Fruit fly (Drosophila melanogaster) whole organism, embryonic: ENCODE results near the gene CG13114.

ENCODE experiments used
- BtbVII ChIP-seq: fragments of 200-800 bp; sonication (Bioruptor generic); optimal IDR thresholded peaks from 3 replicates; lab custom pipeline; 2017; ENCODE audit warnings: missing biosample characterization, mild to moderate bottlenecking, missing genetic modification characterization
- CG10209 ChIP-seq: fragments of 200-800 bp; sonication (Bioruptor generic); optimal IDR thresholded peaks from 3 replicates; lab custom pipeline; 2017; ENCODE audit warnings: missing biosample characterization, mild to moderate bottlenecking, missing genetic modification characterization, missing genetic modification reagents
- CG12391 ChIP-seq: fragments of 200-800 bp; sonication (Bioruptor generic); optimal IDR thresholded peaks from 3 replicates; lab custom pipeline; 2018; ENCODE audit warnings: missing biosample characterization, mild to moderate bottlenecking, missing genetic modification characterization, moderate library complexity
- CG12659 ChIP-seq: fragments of 200-800 bp; sonication (Bioruptor generic); optimal IDR thresholded peaks from 3 replicates; lab custom pipeline; 2017; ENCODE audit warnings: mild to moderate bottlenecking, missing biosample characterization, missing genetic modification reagents, missing genetic modification characterization
- CG14441 ChIP-seq: fragments of 200-800 bp; sonication (Bioruptor generic); IDR thresholded peaks from 2 replicates; pipeline ENCODE4 v1.3.6; 2022; ENCODE audit warnings: missing biosample characterization, missing genetic modification characterization
- CG1602 ChIP-seq: fragments of 200-800 bp; sonication (Bioruptor generic); optimal IDR thresholded peaks from 3 replicates; lab custom pipeline; 2016; ENCODE audit warnings: missing biosample characterization, missing genetic modification characterization
- CG17912 ChIP-seq: fragments of 200-800 bp; sonication (Bioruptor generic); optimal IDR thresholded peaks from 2 replicates; lab custom pipeline; 2018; ENCODE audit warnings: missing biosample characterization, mild to moderate bottlenecking, missing genetic modification characterization
- CG30403 ChIP-seq: fragments of 200-800 bp; sonication (Bioruptor generic); optimal IDR thresholded peaks from 3 replicates; lab custom pipeline; 2016; ENCODE audit warnings: missing biosample characterization, missing genetic modification characterization
- CG32772 ChIP-seq: fragments of 200-800 bp; sonication (Bioruptor generic); IDR thresholded peaks from 2 replicates; pipeline ENCODE4 v1.3.6; 2022; ENCODE audit warnings: missing biosample characterization, missing genetic modification characterization
- CG34376 ChIP-seq: fragments of 200-800 bp; sonication (Bioruptor generic); optimal IDR thresholded peaks from 2 replicates; lab custom pipeline; 2018; ENCODE audit warnings: missing biosample characterization, mild to moderate bottlenecking, missing genetic modification characterization
- CG3847 ChIP-seq: fragments of 200-800 bp; sonication (Bioruptor generic); IDR thresholded peaks from 2 replicates; pipeline ENCODE4 v1.3.6; 2022; ENCODE audit warnings: missing biosample characterization, missing genetic modification characterization
- CG42726 ChIP-seq: fragments of 200-800 bp; sonication (Bioruptor generic); IDR thresholded peaks from 2 replicates; pipeline ENCODE4 v1.3.6; 2022; ENCODE audit warnings: missing biosample characterization, missing genetic modification characterization; ENCODE audit not compliant: partially characterized antibody
- CG5245 ChIP-seq: fragments of 200-800 bp; sonication (Bioruptor generic); optimal IDR thresholded peaks from 3 replicates; lab custom pipeline; 2016; ENCODE audit warnings: missing biosample characterization, missing genetic modification characterization
- CG5953 ChIP-seq: fragments of 200-800 bp; sonication (Bioruptor generic); IDR thresholded peaks from 2 replicates; pipeline ENCODE4 v1.3.6; 2022; ENCODE audit warnings: missing biosample characterization, missing genetic modification characterization
- CG6175 ChIP-seq: fragments of 200-800 bp; sonication (Bioruptor generic); IDR thresholded peaks from 3 replicates; pipeline ENCODE4 v1.3.6; 2022; ENCODE audit warnings: missing biosample characterization, missing genetic modification characterization
- CG7357 ChIP-seq: fragments of 200-800 bp; sonication (Bioruptor generic); IDR thresholded peaks from 3 replicates; pipeline ENCODE4 v1.3.6; 2022; ENCODE audit warnings: missing biosample characterization, missing genetic modification characterization
- CG8089 ChIP-seq: fragments of 200-800 bp; sonication (Bioruptor generic); optimal IDR thresholded peaks from 3 replicates; lab custom pipeline; 2016; ENCODE audit warnings: missing biosample characterization, missing genetic modification characterization
- CG8388 ChIP-seq: fragments of 200-800 bp; sonication (Bioruptor generic); optimal IDR thresholded peaks from 2 replicates; lab custom pipeline; 2019; ENCODE audit warnings: missing biosample characterization, mild to moderate bottlenecking, missing genetic modification characterization, moderate library complexity
- CG9817 ChIP-seq: fragments of 200-800 bp; sonication (Bioruptor generic); optimal IDR thresholded peaks from 2 replicates; lab custom pipeline; 2018; ENCODE audit warnings: missing biosample characterization, mild to moderate bottlenecking, missing genetic modification characterization, moderate library complexity
- CG9932 ChIP-seq: fragments of 200-800 bp; sonication (Bioruptor generic); IDR thresholded peaks from 2 replicates; pipeline ENCODE4 v1.3.6; 2022; ENCODE audit warnings: missing biosample characterization, missing genetic modification characterization
- CTCF ChIP-seq: fragments of 200-800 bp; sonication (Bioruptor generic); optimal IDR thresholded peaks from 2 replicates; lab custom pipeline; 2017; ENCODE audit warnings: missing biosample characterization, mild to moderate bottlenecking, missing genetic modification characterization, moderate library complexity
- E2f2 ChIP-seq: fragments of 200-800 bp; sonication (Bioruptor generic); IDR thresholded peaks from 2 replicates; pipeline ENCODE4 v1.3.6; 2022; ENCODE audit warnings: missing biosample characterization, missing genetic modification characterization
- Gug ChIP-seq: fragments of 200-800 bp; sonication (Bioruptor generic); IDR thresholded peaks from 4 replicates; pipeline ENCODE4 v1.3.6; 2022; ENCODE audit warnings: missing biosample characterization, missing genetic modification characterization
- Hr78 ChIP-seq, 2 experiments: fragments of 200-800 bp in 1 of 2; fragments of >200 bp in 1 of 2; sonication (Bioruptor generic) in 1 of 2; optimal IDR thresholded peaks; 2 replicates each; lab custom pipeline; 2017 to 2019; ENCODE audit warnings: missing biosample characterization in 2 of 2, missing genetic modification characterization in 2 of 2, mild to moderate bottlenecking in 1 of 2, moderate library complexity in 1 of 2
- Med ChIP-seq: fragments of 200-800 bp; sonication (Bioruptor generic); peaks from one replicate; lab custom pipeline; 2016; ENCODE audit warnings: missing biosample characterization, missing genetic modification characterization, mild to moderate bottlenecking, inconsistent platforms, moderate library complexity
- NK7.1 ChIP-seq: fragments of 200-800 bp; sonication (Bioruptor generic); optimal IDR thresholded peaks from 3 replicates; lab custom pipeline; 2016; ENCODE audit warnings: missing biosample characterization, missing genetic modification characterization
- Side ChIP-seq: fragments of 200-800 bp; sonication (Bioruptor generic); optimal IDR thresholded peaks from 2 replicates; lab custom pipeline; 2016; ENCODE audit warnings: missing biosample characterization, missing genetic modification characterization
- Trl ChIP-seq, 3 experiments: fragments of >200 bp in 2 of 3; fragments of 200-800 bp in 1 of 3; sonication (Bioruptor generic) in 1 of 3; optimal IDR thresholded peaks; 2 replicates in 1 of 3; 3 replicates in 2 of 3; lab custom pipeline; 2016 to 2017; ENCODE audit warnings: missing biosample characterization in 1 of 3, missing genetic modification characterization in 1 of 3
- ase ChIP-seq: fragments of 200-800 bp; sonication (Bioruptor generic); IDR thresholded peaks from 3 replicates; pipeline ENCODE4 v1.3.6; 2022; ENCODE audit warnings: missing biosample characterization, missing genetic modification characterization
- bsh ChIP-seq, 2 experiments: fragments of 200-800 bp; sonication (Bioruptor generic); optimal IDR thresholded peaks; 2 replicates each; lab custom pipeline; 2017 to 2018; ENCODE audit warnings: mild to moderate bottlenecking in 2 of 2, missing biosample characterization in 2 of 2, missing genetic modification characterization in 2 of 2, moderate library complexity in 1 of 2
- chif ChIP-seq, 2 experiments: fragments of 200-800 bp; sonication (Bioruptor generic); optimal IDR thresholded peaks; 3 replicates each; lab custom pipeline; 2016; ENCODE audit warnings: missing biosample characterization in 2 of 2, missing genetic modification characterization in 2 of 2
- crc ChIP-seq: fragments of 200-800 bp; sonication (Bioruptor generic); optimal IDR thresholded peaks from 2 replicates; lab custom pipeline; 2016; ENCODE audit warnings: missing biosample characterization, missing genetic modification characterization
- dm ChIP-seq: fragments of 200-800 bp; sonication (Bioruptor generic); optimal IDR thresholded peaks from 3 replicates; lab custom pipeline; 2016; ENCODE audit warnings: missing biosample characterization, missing genetic modification characterization
- fd64A ChIP-seq: fragments of 200-800 bp; sonication (Bioruptor generic); optimal IDR thresholded peaks from 3 replicates; lab custom pipeline; 2018; ENCODE audit warnings: missing biosample characterization, mild to moderate bottlenecking, missing genetic modification characterization
- insv ChIP-seq, 2 experiments: fragments of 200-800 bp; sonication (Bioruptor generic); optimal IDR thresholded peaks; 3 replicates each; lab custom pipeline; 2016 to 2018; ENCODE audit warnings: missing biosample characterization in 2 of 2, missing genetic modification characterization in 2 of 2
- knrl ChIP-seq: fragments of 200-800 bp; sonication (Bioruptor generic); IDR thresholded peaks from 3 replicates; pipeline ENCODE4 v1.3.6; 2022; ENCODE audit warnings: missing biosample characterization, missing genetic modification characterization; ENCODE audit not compliant: partially characterized antibody
- lilli ChIP-seq: fragments of 200-800 bp; sonication (Bioruptor generic); optimal IDR thresholded peaks from 3 replicates; lab custom pipeline; 2016; ENCODE audit warnings: missing biosample characterization, missing genetic modification characterization
- nerfin-1 ChIP-seq: fragments of 200-800 bp; sonication (Bioruptor generic); optimal IDR thresholded peaks from 3 replicates; lab custom pipeline; 2019; ENCODE audit warnings: missing biosample characterization, mild to moderate bottlenecking, missing genetic modification characterization, moderate library complexity
- nmo ChIP-seq: fragments of 200-800 bp; sonication (Bioruptor generic); optimal IDR thresholded peaks from 2 replicates; lab custom pipeline; 2018; ENCODE audit warnings: missing biosample characterization, mild to moderate bottlenecking, missing genetic modification characterization, moderate library complexity
- p53 ChIP-seq: fragments of 200-800 bp; sonication (Bioruptor generic); optimal IDR thresholded peaks from 2 replicates; lab custom pipeline; 2016; ENCODE audit warnings: missing biosample characterization, missing genetic modification characterization
- pan ChIP-seq, 4 experiments: fragments of >200 bp in 3 of 4; fragments of 200-800 bp in 1 of 4; sonication (Bioruptor generic) in 1 of 4; optimal IDR thresholded peaks in 3 of 4; IDR thresholded peaks in 1 of 4; 2 replicates each; pipeline versions ENCODE4 v1.3.6 to Lab custom; 2017 to 2022; ENCODE audit warnings: missing biosample characterization in 2 of 4, missing genetic modification characterization in 2 of 4, mixed read lengths in 1 of 4
- pb ChIP-seq: fragments of 200-800 bp; sonication (Bioruptor generic); optimal IDR thresholded peaks from 3 replicates; lab custom pipeline; 2016; ENCODE audit warnings: missing biosample characterization, missing genetic modification characterization
- rib ChIP-seq: fragments of 200-800 bp; sonication (Bioruptor generic); IDR thresholded peaks from 2 replicates; pipeline ENCODE4 v1.3.6; 2022; ENCODE audit warnings: missing biosample characterization, missing genetic modification characterization
- salm ChIP-seq: fragments of 200-800 bp; sonication (Bioruptor generic); optimal IDR thresholded peaks from 2 replicates; lab custom pipeline; 2018; ENCODE audit warnings: missing biosample characterization, mild to moderate bottlenecking, missing genetic modification characterization
- sug ChIP-seq: fragments of 200-800 bp; optimal IDR thresholded peaks from 2 replicates; lab custom pipeline; 2019; ENCODE audit warnings: missing biosample characterization, mild to moderate bottlenecking, missing genetic modification characterization, moderate library complexity
- tin ChIP-seq: fragments of 200-800 bp; sonication (Bioruptor generic); optimal IDR thresholded peaks from 3 replicates; lab custom pipeline; 2016; ENCODE audit warnings: missing biosample characterization, missing genetic modification characterization
- trem ChIP-seq: fragments of 200-800 bp; optimal IDR thresholded peaks from 3 replicates; lab custom pipeline; 2019; ENCODE audit warnings: missing biosample characterization, mild to moderate bottlenecking, missing genetic modification characterization, moderate library complexity
- unc-4 ChIP-seq: fragments of 200-800 bp; sonication (Bioruptor generic); IDR thresholded peaks from 2 replicates; pipeline ENCODE4 v1.3.6; 2022; ENCODE audit warnings: missing biosample characterization, missing genetic modification characterization; ENCODE audit not compliant: partially characterized antibody

The CG13114 gene

dm6 chr2L:9576269-9576933 is 30.8 kb downstream of the CG13114 start, which contains the start of gene Mtpalpha (continued):
- TF ChIP-seq trem (tag; lab: Kevin White, UChicago): peak; percentile 6
- TF ChIP-seq knrl (GFP tag; lab: Robert Waterston, UW): peak; percentile 44; the same call in 1 of the 3 replicates
- no peak for TF ChIP-seq dm (GFP tag; lab: Kevin White, UChicago)
- peak; percentile 23 for TF ChIP-seq BtbVII (GFP tag; lab: Kevin White, UChicago)
- TF ChIP-seq sug (tag; lab: Kevin White, UChicago): peak; percentile 32
- peak; percentile 28 for TF ChIP-seq CG1602
- no peak for TF ChIP-seq crc
- TF ChIP-seq Hr78 (GFP tag; optimal IDR thresholded peaks at IDR 0.05; lab: Kevin White, UChicago): peak in 1 of 2 experiments; percentile 36
- peak; percentile 23 to 67 for TF ChIP-seq chif (GFP tag; optimal IDR thresholded peaks at IDR 0.05; lab: Kevin White, UChicago)
- TF ChIP-seq CG9932 (GFP tag; lab: Robert Waterston, UW): peak; percentile 59
- TF ChIP-seq bsh (GFP tag; optimal IDR thresholded peaks at IDR 0.05; lab: Kevin White, UChicago): peak; percentile 27 to 99
- peak; percentile 25; the same call in 1 of the 2 replicates for TF ChIP-seq E2f2
- TF ChIP-seq fd64A (GFP tag; lab: Kevin White, UChicago): no peak
- no peak for TF ChIP-seq p53 (GFP tag; lab: Kevin White, UChicago)
- TF ChIP-seq CTCF (GFP tag; lab: Kevin White, UChicago): peak; percentile 99
- TF ChIP-seq CG12659 (GFP tag; lab: Kevin White, UChicago): peak; percentile 61
- no peak for TF ChIP-seq pan (optimal IDR thresholded peaks at IDR 0.05; lab: Kevin White, UChicago)
- TF ChIP-seq pan (GFP tag; optimal IDR thresholded peaks at IDR 0.05 in 1 of 2, IDR thresholded peaks at IDR 0.05 in 1 of 2): peak in 1 of 2 experiments; percentile 18
- 0 out of 2 replicates have a peak, but pooled peaks have one; percentile 20 for TF ChIP-seq unc-4 (GFP tag; lab: Robert Waterston, UW)
- peak; percentile 56 for TF ChIP-seq nmo
- peak; percentile 50; the same call in 1 of the 2 replicates for TF ChIP-seq CG3847 (GFP tag; lab: Robert Waterston, UW)
- no peak for TF ChIP-seq CG7357 (GFP tag; lab: Robert Waterston, UW)
- 0 out of 3 replicates have a peak, but pooled peaks have one; percentile 22 for TF ChIP-seq ase (GFP tag; lab: Robert Waterston, UW)
- TF ChIP-seq CG9817 (tag; lab: Kevin White, UChicago): peak; percentile 46
- peak in 1 of 2 experiments; percentile 41 for TF ChIP-seq insv (GFP tag; optimal IDR thresholded peaks at IDR 0.05; lab: Kevin White, UChicago)
- peak; percentile 61 for TF ChIP-seq lilli (GFP tag; lab: Kevin White, UChicago)
- peak; percentile 36; the same call in 1 of the 2 replicates for TF ChIP-seq rib (GFP tag; lab: Robert Waterston, UW)
- TF ChIP-seq Med (GFP tag; lab: Kevin White, UChicago): peak; percentile 89
- peak; percentile 37 for TF ChIP-seq CG17912
- TF ChIP-seq CG34376 (GFP tag; lab: Kevin White, UChicago): peak; percentile 78
- TF ChIP-seq CG8089 (GFP tag; lab: Kevin White, UChicago): peak; percentile 60
- peak; percentile 43 for TF ChIP-seq CG30403 (GFP tag; lab: Kevin White, UChicago)
- TF ChIP-seq Trl (optimal IDR thresholded peaks at IDR 0.05; lab: Kevin White, UChicago): peak in 1 of 2 experiments; percentile 13
- TF ChIP-seq Trl (GFP tag; optimal IDR thresholded peaks at IDR 0.05; lab: Kevin White, UChicago): peak; percentile 27
- no peak for TF ChIP-seq CG5953 (GFP tag; lab: Robert Waterston, UW)
- peak; percentile 16 for TF ChIP-seq nerfin-1 (tag; lab: Kevin White, UChicago)
- 0 out of 2 replicates have a peak, but pooled peaks have one; percentile 31 for TF ChIP-seq CG32772 (GFP tag; lab: Robert Waterston, UW)
- no peak for TF ChIP-seq CG6175 (GFP tag; lab: Robert Waterston, UW)
- TF ChIP-seq pb (GFP tag; lab: Kevin White, UChicago): no peak
- TF ChIP-seq CG12391 (tag; lab: Kevin White, UChicago): peak; percentile 44
- TF ChIP-seq CG5245 (GFP tag; lab: Kevin White, UChicago): peak; percentile 50
- TF ChIP-seq Gug (GFP tag; lab: Robert Waterston, UW): 0 out of 4 replicates have a peak, but pooled peaks have one; percentile 20
- TF ChIP-seq tin: peak; percentile 47
- TF ChIP-seq CG14441 (GFP tag; lab: Robert Waterston, UW): 0 out of 2 replicates have a peak, but pooled peaks have one; percentile 7
- TF ChIP-seq Side (GFP tag; lab: Kevin White, UChicago): peak; percentile 34
- no peak for TF ChIP-seq NK7.1
- TF ChIP-seq CG10209 (GFP tag; lab: Kevin White, UChicago): peak; percentile 32
- TF ChIP-seq CG8388: no peak
- peak; percentile 6 for TF ChIP-seq salm (tag; lab: Kevin White, UChicago)
- 0 out of 2 replicates have a peak, but pooled peaks have one; percentile 15 for TF ChIP-seq CG42726 (GFP tag; lab: Robert Waterston, UW)
